Fruit fly (Drosophila melanogaster) whole organism, embryonic: ENCODE results near the gene BORCS5.

ENCODE experiments used
- Aef1 ChIP-seq: fragments of 200-800 bp; sonication (Bioruptor generic); IDR thresholded peaks from 3 replicates; pipeline ENCODE4 v1.3.6; 2022; ENCODE audit warnings: missing biosample characterization, missing genetic modification characterization
- Antp ChIP-seq: fragments of 200-800 bp; sonication (Bioruptor generic); optimal IDR thresholded peaks from 3 replicates; lab custom pipeline; 2016; ENCODE audit warnings: missing biosample characterization, missing genetic modification characterization
- Asciz ChIP-seq: fragments of 200-800 bp; sonication (Bioruptor generic); optimal IDR thresholded peaks from 2 replicates; lab custom pipeline; 2017; ENCODE audit warnings: missing biosample characterization, mild to moderate bottlenecking, missing genetic modification characterization, missing genetic modification reagents
- Awh ChIP-seq: fragments of 200-800 bp; sonication (Bioruptor generic); IDR thresholded peaks from 2 replicates; pipeline ENCODE4, ENCODE4 v1.3.6; 2022; ENCODE audit warnings: missing biosample characterization, missing genetic modification characterization
- BEAF-32 ChIP-seq: fragments of 200-800 bp; sonication (Bioruptor generic); optimal IDR thresholded peaks from 3 replicates; lab custom pipeline; 2017; ENCODE audit warnings: missing biosample characterization, missing genetic modification characterization, mild to moderate bottlenecking, moderate library complexity, missing genetic modification reagents
- Bgb ChIP-seq: fragments of 200-800 bp; sonication (Bioruptor generic); IDR thresholded peaks from 2 replicates; pipeline ENCODE4 v1.3.6; 2022; ENCODE audit warnings: missing biosample characterization, missing genetic modification characterization; ENCODE audit not compliant: partially characterized antibody
- C15 ChIP-seq: fragments of 200-800 bp; sonication (Bioruptor generic); IDR thresholded peaks from 3 replicates; pipeline ENCODE4 v1.3.6; 2022; ENCODE audit warnings: missing biosample characterization, missing genetic modification characterization
- CG10654 ChIP-seq: fragments of 200-800 bp; sonication (Bioruptor generic); optimal IDR thresholded peaks from 2 replicates; lab custom pipeline; 2016; ENCODE audit warnings: missing biosample characterization, missing genetic modification characterization
- CG11093 ChIP-seq: fragments of 200-800 bp; sonication (Bioruptor generic); IDR thresholded peaks from 3 replicates; pipeline ENCODE4 v1.3.6; 2022; ENCODE audit warnings: missing biosample characterization, missing genetic modification characterization
- CG12942 ChIP-seq: fragments of 200-800 bp; sonication (Bioruptor generic); optimal IDR thresholded peaks from 3 replicates; lab custom pipeline; 2016; ENCODE audit warnings: missing biosample characterization, missing genetic modification characterization
- CG13424 ChIP-seq: fragments of 200-800 bp; sonication (Bioruptor generic); optimal IDR thresholded peaks from 2 replicates; lab custom pipeline; 2019; ENCODE audit warnings: missing biosample characterization, mild to moderate bottlenecking, missing genetic modification characterization, moderate library complexity
- CG13624 ChIP-seq: fragments of 200-800 bp; sonication (Bioruptor generic); optimal IDR thresholded peaks from 2 replicates; lab custom pipeline; 2016; ENCODE audit warnings: missing biosample characterization, missing genetic modification characterization
- CG14860 ChIP-seq: fragments of 200-800 bp; sonication (Bioruptor generic); IDR thresholded peaks from 3 replicates; pipeline ENCODE4 v1.3.6; 2022; ENCODE audit warnings: missing biosample characterization, missing genetic modification characterization; ENCODE audit not compliant: partially characterized antibody
- CG15479 ChIP-seq: fragments of 200-800 bp; sonication (Bioruptor generic); optimal IDR thresholded peaks from 3 replicates; lab custom pipeline; 2019; ENCODE audit warnings: missing biosample characterization, mild to moderate bottlenecking, missing genetic modification characterization, moderate library complexity
- CG18476 ChIP-seq: fragments of 200-800 bp; sonication (Bioruptor generic); optimal IDR thresholded peaks from 2 replicates; lab custom pipeline; 2016; ENCODE audit warnings: missing biosample characterization, mild to moderate bottlenecking, missing genetic modification characterization
- CG2116 ChIP-seq: fragments of 200-800 bp; sonication (Bioruptor generic); optimal IDR thresholded peaks from 3 replicates; lab custom pipeline; 2018; ENCODE audit warnings: missing biosample characterization, mild to moderate bottlenecking, missing genetic modification characterization
- CG31441 ChIP-seq: fragments of 200-800 bp; sonication (Bioruptor generic); IDR thresholded peaks from 2 replicates; pipeline ENCODE4 v1.3.6; 2022; ENCODE audit warnings: missing biosample characterization, missing genetic modification characterization
- CG33557 ChIP-seq: fragments of 200-800 bp; sonication (Bioruptor generic); optimal IDR thresholded peaks from 2 replicates; lab custom pipeline; 2019; ENCODE audit warnings: missing biosample characterization, mild to moderate bottlenecking, missing genetic modification characterization, moderate library complexity
- CG5180 ChIP-seq: fragments of 200-800 bp; sonication (Bioruptor generic); optimal IDR thresholded peaks from 3 replicates; lab custom pipeline; 2017; ENCODE audit warnings: missing biosample characterization, missing genetic modification characterization, mild to moderate bottlenecking, moderate library complexity, missing genetic modification reagents
- CG5953 ChIP-seq: fragments of 200-800 bp; sonication (Bioruptor generic); IDR thresholded peaks from 2 replicates; pipeline ENCODE4 v1.3.6; 2022; ENCODE audit warnings: missing biosample characterization, missing genetic modification characterization
- CG8765 ChIP-seq: fragments of 200-800 bp; sonication (Bioruptor generic); IDR thresholded peaks from 2 replicates; pipeline ENCODE4 v1.3.6; 2022; ENCODE audit warnings: missing biosample characterization, missing genetic modification characterization
- CG9932 ChIP-seq: fragments of 200-800 bp; sonication (Bioruptor generic); IDR thresholded peaks from 2 replicates; pipeline ENCODE4 v1.3.6; 2022; ENCODE audit warnings: missing biosample characterization, missing genetic modification characterization
- D19A ChIP-seq: fragments of 200-800 bp; optimal IDR thresholded peaks from 3 replicates; lab custom pipeline; 2019; ENCODE audit warnings: missing biosample characterization, mild to moderate bottlenecking, missing genetic modification characterization, moderate library complexity
- Dip2 ChIP-seq: fragments of 200-800 bp; sonication (Bioruptor generic); IDR thresholded peaks from 2 replicates; pipeline ENCODE4 v1.3.6; 2022; ENCODE audit warnings: missing biosample characterization, missing genetic modification characterization
- Ets65A ChIP-seq: fragments of 200-800 bp; sonication (Bioruptor generic); peaks from one replicate; lab custom pipeline; 2016; ENCODE audit warnings: missing biosample characterization, missing genetic modification characterization
- Gsc ChIP-seq: fragments of 200-800 bp; sonication (Bioruptor generic); IDR thresholded peaks from 2 replicates; pipeline ENCODE4 v1.3.6; 2022; ENCODE audit warnings: missing biosample characterization, missing genetic modification characterization
- Hey ChIP-seq: fragments of 200-800 bp; sonication (Bioruptor generic); optimal IDR thresholded peaks from 3 replicates; lab custom pipeline; 2018; ENCODE audit warnings: missing biosample characterization, mild to moderate bottlenecking, missing genetic modification characterization
- Mes4 ChIP-seq: fragments of 200-800 bp; sonication (Bioruptor generic); optimal IDR thresholded peaks from 2 replicates; lab custom pipeline; 2016; ENCODE audit warnings: missing biosample characterization, missing genetic modification characterization
- Mrtf ChIP-seq: fragments of 200-800 bp; sonication (Bioruptor generic); IDR thresholded peaks from 3 replicates; pipeline ENCODE4 v1.3.6; 2022; ENCODE audit warnings: missing biosample characterization, missing genetic modification characterization
- Oli ChIP-seq: fragments of 200-800 bp; sonication (Bioruptor generic); optimal IDR thresholded peaks from 2 replicates; lab custom pipeline; 2018; ENCODE audit warnings: missing biosample characterization, mild to moderate bottlenecking, missing genetic modification characterization, moderate library complexity
- Ptx1 ChIP-seq: fragments of 200-800 bp; sonication (Bioruptor generic); IDR thresholded peaks from 2 replicates; pipeline ENCODE4 v1.3.6; 2022; ENCODE audit warnings: missing biosample characterization, missing genetic modification characterization
- Sry-δ ChIP-seq: fragments of 200-800 bp; sonication (Bioruptor generic); optimal IDR thresholded peaks from 2 replicates; lab custom pipeline; 2016; ENCODE audit warnings: missing biosample characterization, missing genetic modification characterization
- Ssrp ChIP-seq: fragments of 200-800 bp; sonication (Bioruptor generic); optimal IDR thresholded peaks from 2 replicates; lab custom pipeline; 2018; ENCODE audit warnings: missing biosample characterization, mild to moderate bottlenecking, missing genetic modification characterization, moderate library complexity
- Vsx1 ChIP-seq: fragments of 200-800 bp; sonication (Bioruptor generic); optimal IDR thresholded peaks from 2 replicates; lab custom pipeline; 2017; ENCODE audit warnings: missing biosample characterization, mild to moderate bottlenecking, missing genetic modification characterization, missing genetic modification reagents
- bbx ChIP-seq: fragments of 200-800 bp; sonication (Bioruptor generic); IDR thresholded peaks from 2 replicates; pipeline ENCODE4 v1.3.6; 2022; ENCODE audit warnings: missing biosample characterization, missing genetic modification characterization; ENCODE audit not compliant: partially characterized antibody
- bigmax ChIP-seq: fragments of 200-800 bp; sonication (Bioruptor generic); optimal IDR thresholded peaks from 2 replicates; lab custom pipeline; 2018; ENCODE audit warnings: missing biosample characterization, mild to moderate bottlenecking, missing genetic modification characterization
- br ChIP-seq: fragments of >200 bp; optimal IDR thresholded peaks from 2 replicates; lab custom pipeline; 2017
- crp ChIP-seq, 2 experiments: fragments of 200-800 bp; sonication (Bioruptor generic); optimal IDR thresholded peaks; 2 replicates in 1 of 2; 3 replicates in 1 of 2; lab custom pipeline; 2017; ENCODE audit warnings: missing biosample characterization in 2 of 2, missing genetic modification characterization in 2 of 2, mild to moderate bottlenecking in 1 of 2, moderate library complexity in 1 of 2
- dysf ChIP-seq: fragments of 200-800 bp; sonication (Bioruptor generic); IDR thresholded peaks from 3 replicates; pipeline ENCODE4 v1.3.6; 2022; ENCODE audit warnings: missing biosample characterization, missing genetic modification characterization
- eve ChIP-seq, 2 experiments: fragments of >200 bp; optimal IDR thresholded peaks; 2 replicates each; lab custom pipeline; 2017; ENCODE audit warnings: missing biosample characterization in 2 of 2, missing genetic modification characterization in 2 of 2
- gfzf ChIP-seq: fragments of 200-800 bp; sonication (Bioruptor generic); optimal IDR thresholded peaks from 2 replicates; lab custom pipeline; 2016; ENCODE audit warnings: missing biosample characterization, mild to moderate bottlenecking, missing genetic modification characterization, moderate library complexity
- grau ChIP-seq: fragments of 200-800 bp; optimal IDR thresholded peaks from 3 replicates; lab custom pipeline; 2019; ENCODE audit warnings: missing biosample characterization, mild to moderate bottlenecking, missing genetic modification characterization, moderate library complexity
- maf-S ChIP-seq: fragments of 200-800 bp; sonication (Bioruptor generic); optimal IDR thresholded peaks from 2 replicates; lab custom pipeline; 2016; ENCODE audit warnings: missing biosample characterization, missing genetic modification characterization
- pfk ChIP-seq: fragments of 200-800 bp; sonication (Bioruptor generic); optimal IDR thresholded peaks from 2 replicates; lab custom pipeline; 2018; ENCODE audit warnings: missing biosample characterization, mild to moderate bottlenecking, missing genetic modification characterization, moderate library complexity
- pho ChIP-seq: fragments of 200-800 bp; sonication (Bioruptor generic); optimal IDR thresholded peaks from 2 replicates; lab custom pipeline; 2016; ENCODE audit warnings: missing biosample characterization, missing genetic modification characterization
- pnt ChIP-seq: fragments of 200-800 bp; sonication (Bioruptor generic); optimal IDR thresholded peaks from 3 replicates; lab custom pipeline; 2016; ENCODE audit warnings: missing biosample characterization, missing genetic modification characterization
- sens-2 ChIP-seq: fragments of 200-800 bp; sonication (Bioruptor generic); IDR thresholded peaks from 2 replicates; pipeline ENCODE4 v1.3.6; 2022; ENCODE audit warnings: missing biosample characterization, missing genetic modification characterization
- sisA ChIP-seq: fragments of 200-800 bp; sonication (Bioruptor generic); IDR thresholded peaks from 2 replicates; pipeline ENCODE4 v1.3.6; 2022; ENCODE audit warnings: missing biosample characterization, missing genetic modification characterization
- sna ChIP-seq: fragments of 200-800 bp; sonication (Bioruptor generic); IDR thresholded peaks from 2 replicates; pipeline ENCODE4 v1.3.6; 2022; ENCODE audit warnings: missing biosample characterization, missing genetic modification characterization; ENCODE audit not compliant: partially characterized antibody
- tup ChIP-seq: fragments of 200-800 bp; sonication (Bioruptor generic); optimal IDR thresholded peaks from 2 replicates; lab custom pipeline; 2016; ENCODE audit warnings: missing biosample characterization, mild to moderate bottlenecking, missing genetic modification characterization, moderate library complexity
- wor ChIP-seq: fragments of 200-800 bp; sonication (Bioruptor generic); IDR thresholded peaks from 2 replicates; pipeline ENCODE4 v1.3.6; 2022; ENCODE audit warnings: missing biosample characterization, missing genetic modification characterization
- zf30C ChIP-seq: fragments of 200-800 bp; sonication (Bioruptor generic); optimal IDR thresholded peaks from 3 replicates; lab custom pipeline; 2018; ENCODE audit warnings: missing biosample characterization, mild to moderate bottlenecking, missing genetic modification characterization

The BORCS5 gene

dm6 chrX:11872517-11872916 is at the start of gene BORCS5 (continued):
- no peak for TF ChIP-seq CG15479 (GFP tag; lab: Kevin White, UChicago)
- no peak for TF ChIP-seq maf-S (GFP tag; lab: Kevin White, UChicago)
- no peak for TF ChIP-seq tup (GFP tag; lab: Kevin White, UChicago)
- no peak for TF ChIP-seq Aef1
- TF ChIP-seq zf30C (GFP tag; lab: Kevin White, UChicago): no peak
- TF ChIP-seq CG5180 (GFP tag; lab: Kevin White, UChicago): no peak
- TF ChIP-seq sisA: no peak
- 0 out of 3 replicates have a peak, but pooled peaks have one; percentile 15 for TF ChIP-seq dysf
- TF ChIP-seq Sry-δ (GFP tag; lab: Kevin White, UChicago): peak; percentile 43
- TF ChIP-seq Dip2 (GFP tag; lab: Robert Waterston, UW): no peak
- no peak for TF ChIP-seq grau (tag; lab: Kevin White, UChicago)
- TF ChIP-seq D19A (tag; lab: Kevin White, UChicago): no peak
- no peak for TF ChIP-seq Mrtf (GFP tag; lab: Robert Waterston, UW)
- no peak for TF ChIP-seq pho (GFP tag; lab: Kevin White, UChicago)
- no peak for TF ChIP-seq Bgb (GFP tag; lab: Robert Waterston, UW)
- peak in 1 of 2 experiments; percentile 54 for TF ChIP-seq crp (GFP tag; optimal IDR thresholded peaks at IDR 0.05; lab: Kevin White, UChicago)
- TF ChIP-seq br: no peak
- no peak for TF ChIP-seq Gsc (GFP tag; lab: Robert Waterston, UW)
- TF ChIP-seq sna (GFP tag; lab: Robert Waterston, UW): no peak
- TF ChIP-seq CG9932 (GFP tag; lab: Robert Waterston, UW): no peak; the same call in 1 of the 2 replicates
- no peak for TF ChIP-seq CG33557 (GFP tag; lab: Kevin White, UChicago)
- no peak for TF ChIP-seq CG13424 (tag; lab: Kevin White, UChicago)
- TF ChIP-seq bbx (GFP tag; lab: Robert Waterston, UW): no peak
- no peak for TF ChIP-seq pfk
- no peak for TF ChIP-seq Awh
- no peak for TF ChIP-seq CG5953 (GFP tag; lab: Robert Waterston, UW)
- TF ChIP-seq BEAF-32 (GFP tag; lab: Kevin White, UChicago): peak; percentile 33
- TF ChIP-seq gfzf (GFP tag; lab: Kevin White, UChicago): peak; percentile 77
- no peak for TF ChIP-seq Ssrp (tag; lab: Kevin White, UChicago)
- no peak for TF ChIP-seq eve (GFP tag; optimal IDR thresholded peaks at IDR 0.05; lab: Kevin White, UChicago)
- TF ChIP-seq CG13624: no peak
- TF ChIP-seq Mes4 (GFP tag; lab: Kevin White, UChicago): no peak
- no peak for TF ChIP-seq bigmax (GFP tag; lab: Kevin White, UChicago)
- TF ChIP-seq sens-2: no peak
- TF ChIP-seq Ets65A: peak; percentile 91
- no peak for TF ChIP-seq CG10654 (GFP tag; lab: Kevin White, UChicago)
- TF ChIP-seq Ptx1 (GFP tag; lab: Robert Waterston, UW): 0 out of 2 replicates have a peak, but pooled peaks have one; percentile 13
- no peak for TF ChIP-seq Antp (GFP tag; lab: Kevin White, UChicago)
- TF ChIP-seq CG11093 (GFP tag; lab: Robert Waterston, UW): no peak
- TF ChIP-seq C15 (GFP tag; lab: Robert Waterston, UW): no peak
- TF ChIP-seq CG8765 (GFP tag; lab: Robert Waterston, UW): no peak
- no peak for TF ChIP-seq CG18476
- TF ChIP-seq Vsx1: no peak
- no peak for TF ChIP-seq wor (GFP tag; lab: Robert Waterston, UW)
- TF ChIP-seq CG14860 (GFP tag; lab: Robert Waterston, UW): no peak
- no peak for TF ChIP-seq CG12942 (GFP tag; lab: Kevin White, UChicago)
- no peak for TF ChIP-seq CG2116
- TF ChIP-seq pnt (GFP tag; lab: Kevin White, UChicago): no peak
- TF ChIP-seq Oli: no peak
- TF ChIP-seq Hey: no peak
- no peak for TF ChIP-seq Asciz (GFP tag; lab: Kevin White, UChicago)
- no peak for TF ChIP-seq CG31441
